Worm (Caenorhabditis elegans) whole organism, midembryonic: ENCODE data around the gene F35E8.2.

Experiments used
- T22C8.4 ChIP-seq: fragments of 200-800 bp; sonication (Bioruptor generic); IDR thresholded peaks from 2 replicates; pipeline ENCODE4 v1.3.6; 2022; ENCODE audit warnings: missing genetic modification characterization, missing compliant biosample characterization
- cog-1 ChIP-seq: sonication (generic microtip); optimal IDR thresholded peaks from 2 replicates; lab custom pipeline; 2016; ENCODE audit warnings: missing genetic modification characterization, missing compliant biosample characterization
- flt-1 ChIP-seq: fragments of 200-800 bp; sonication (Bioruptor generic); IDR thresholded peaks from 2 replicates; pipeline ENCODE4 v1.3.6; 2022; ENCODE audit warnings: missing genetic modification characterization, missing compliant biosample characterization
- klf-2 ChIP-seq: fragments of 200-800 bp; sonication (Bioruptor generic); conservative IDR thresholded peaks from 2 replicates; pipeline ENCODE4 v1.3.6; 2022; ENCODE audit warnings: missing genetic modification reagents, missing genetic modification characterization, missing compliant biosample characterization
- med-1 ChIP-seq: sonication (generic microtip); optimal IDR thresholded peaks from 2 replicates; lab custom pipeline; 2017; ENCODE audit warnings: missing genetic modification characterization, mild to moderate bottlenecking, missing compliant biosample characterization, antibody characterized with exemption, missing genetic modification reagents; ENCODE audit not compliant: insufficient read depth
- ref-1 ChIP-seq: fragments of 200-800 bp; sonication (Bioruptor generic); conservative IDR thresholded peaks from 2 replicates; pipeline ENCODE4 v1.3.6; 2022; ENCODE audit warnings: missing genetic modification reagents, missing genetic modification characterization, missing compliant biosample characterization
- tab-1 ChIP-seq: fragments of 200-800 bp; sonication (Bioruptor generic); IDR thresholded peaks from 2 replicates; pipeline ENCODE4 v1.3.6; 2022; ENCODE audit warnings: missing genetic modification characterization, missing compliant biosample characterization
- ztf-23 ChIP-seq: fragments of 200-800 bp; sonication (Bioruptor generic); IDR thresholded peaks from 2 replicates; pipeline ENCODE4 v1.3.6; 2022; ENCODE audit warnings: missing genetic modification reagents, missing genetic modification characterization, missing compliant biosample characterization
- ztf-29 ChIP-seq: fragments of 200-800 bp; sonication (Bioruptor generic); IDR thresholded peaks from 2 replicates; pipeline ENCODE4 v1.3.6; 2022; ENCODE audit warnings: missing genetic modification reagents, missing genetic modification characterization, missing compliant biosample characterization

Gene F35E8.2

DNA sequence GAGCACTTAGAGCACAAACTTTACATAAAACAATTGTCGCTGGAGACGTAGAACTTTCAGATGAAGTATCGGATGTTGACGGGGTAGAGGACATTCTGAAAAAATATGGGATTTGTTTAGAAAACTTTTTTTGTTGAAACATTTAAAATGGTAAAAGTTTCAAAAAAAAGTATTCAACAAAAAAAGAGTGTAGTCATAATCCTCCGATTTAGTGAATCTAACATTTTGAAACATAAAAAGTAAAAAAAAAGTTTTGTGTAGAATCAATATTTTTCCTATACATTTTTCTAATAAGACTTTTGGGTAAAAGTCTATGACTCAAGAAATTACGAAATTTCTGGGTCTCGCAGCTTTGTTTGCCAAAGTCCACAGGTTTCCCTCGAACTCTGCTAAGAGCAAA lies 8.8 kb upstream of the F35E8.2 start, which contains the start of gene nhr-213:
TSS of gene nhr-213 (minus strand) at position 101 of the 400 bp plus-strand sequence.
- TF ChIP-seq flt-1 (GFP tag; lab: Robert Waterston, UW) = no peak
- no peak for TF ChIP-seq T22C8.4 (GFP tag; lab: Robert Waterston, UW)
- TF ChIP-seq med-1 (GFP tag; lab: Kevin White, UChicago) = no peak
- TF ChIP-seq cog-1 = no peak
- no peak for TF ChIP-seq ztf-23 (GFP tag; lab: Robert Waterston, UW)
- TF ChIP-seq klf-2 (GFP tag; lab: Robert Waterston, UW) = no peak
- TF ChIP-seq ref-1 (GFP tag; lab: Robert Waterston, UW) = no peak
- no peak for TF ChIP-seq tab-1 (GFP tag; lab: Robert Waterston, UW)
- no peak for TF ChIP-seq ztf-29 (GFP tag; lab: Robert Waterston, UW)

DNA sequence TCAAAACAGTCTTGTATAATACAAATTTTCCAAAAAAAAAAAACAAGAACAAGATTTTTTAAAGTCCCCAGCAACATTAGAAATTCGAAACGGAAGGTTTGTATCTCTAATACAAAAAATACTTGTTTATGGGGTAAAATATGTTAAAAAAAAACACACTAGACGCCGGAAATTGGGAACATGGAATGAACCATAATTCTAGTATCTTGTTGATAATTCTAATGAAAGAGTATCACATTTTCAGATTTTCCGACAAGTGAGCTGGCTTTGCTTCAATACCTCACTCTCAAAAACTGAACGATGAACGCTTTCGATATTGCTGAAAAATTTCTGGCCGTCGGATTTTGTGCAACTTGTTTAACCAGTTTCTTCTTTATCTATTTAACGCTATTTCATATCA lies 7.8 kb upstream of the F35E8.2 start, which contains the start of gene str-60:
TSS of gene str-60 (plus strand) at position 301 of the 400 bp plus-strand sequence.
- TF ChIP-seq ztf-29 (GFP tag; lab: Robert Waterston, UW) (no peak), cog-1 (no peak), klf-2 (GFP tag; lab: Robert Waterston, UW) (no peak), ztf-23 (GFP tag; lab: Robert Waterston, UW) (no peak), tab-1 (GFP tag; lab: Robert Waterston, UW) (no peak), ref-1 (GFP tag; lab: Robert Waterston, UW) (no peak), flt-1 (GFP tag; lab: Robert Waterston, UW) (no peak), T22C8.4 (GFP tag; lab: Robert Waterston, UW) (no peak), med-1 (GFP tag; lab: Kevin White, UChicago) (no peak)

DNA sequence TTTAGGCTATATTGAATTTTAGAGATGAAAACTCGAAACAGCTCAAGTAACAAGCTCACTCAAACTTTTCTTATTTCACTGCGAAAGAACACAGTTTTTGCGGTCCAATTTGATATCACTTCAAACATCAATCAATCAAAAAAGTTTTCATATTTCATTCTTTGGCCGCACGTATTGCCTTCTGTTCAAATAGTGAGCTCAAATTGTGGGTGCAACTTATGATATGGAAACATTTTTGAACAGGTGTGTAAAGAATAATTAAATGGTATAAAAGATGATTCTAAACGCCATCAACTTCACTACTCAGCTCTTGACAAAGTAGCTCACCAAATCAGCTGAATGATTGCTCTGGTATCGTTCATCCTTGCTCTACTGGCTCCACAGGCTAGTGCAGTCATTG lies 5.8 kb upstream of the F35E8.2 start, which contains the start of gene T06C12.14:
TSS of gene T06C12.14 (plus strand) at position 301 of the 400 bp plus-strand sequence.
- TF ChIP-seq klf-2 (GFP tag; lab: Robert Waterston, UW) (no peak), ztf-23 (GFP tag; lab: Robert Waterston, UW) (no peak), tab-1 (GFP tag; lab: Robert Waterston, UW) (no peak), flt-1 (GFP tag; lab: Robert Waterston, UW) (no peak), ref-1 (GFP tag; lab: Robert Waterston, UW) (no peak), ztf-29 (GFP tag; lab: Robert Waterston, UW) (no peak), cog-1 (no peak), T22C8.4 (GFP tag; lab: Robert Waterston, UW) (no peak), med-1 (GFP tag; lab: Kevin White, UChicago) (no peak)

ce11 chrV:15900564-15900963 lies 4.9 kb upstream of the F35E8.2 start:
- TF ChIP-seq T22C8.4 (GFP tag; lab: Robert Waterston, UW) (no peak), ztf-23 (GFP tag; lab: Robert Waterston, UW) (no peak), tab-1 (GFP tag; lab: Robert Waterston, UW) (no peak), cog-1 (no peak), klf-2 (GFP tag; lab: Robert Waterston, UW) (no peak), flt-1 (GFP tag; lab: Robert Waterston, UW) (no peak), med-1 (GFP tag; lab: Kevin White, UChicago) (no peak), ref-1 (GFP tag; lab: Robert Waterston, UW) (no peak), ztf-29 (GFP tag; lab: Robert Waterston, UW) (no peak)

ce11 chrV:15911848-15912247 lies 6.4 kb downstream of the F35E8.2 start, which contains the start of gene F35E8.6:
Gene F35E8.6, plus strand, starts transcription at chrV:15912148.
- TF ChIP-seq med-1 (GFP tag; lab: Kevin White, UChicago) = no peak
- TF ChIP-seq tab-1 (GFP tag; lab: Robert Waterston, UW) = no peak
- no peak for TF ChIP-seq klf-2 (GFP tag; lab: Robert Waterston, UW)
- TF ChIP-seq cog-1 = no peak
- no peak for TF ChIP-seq T22C8.4 (GFP tag; lab: Robert Waterston, UW)
- no peak for TF ChIP-seq ztf-29 (GFP tag; lab: Robert Waterston, UW)
- TF ChIP-seq ztf-23 (GFP tag; lab: Robert Waterston, UW) = no peak
- no peak for TF ChIP-seq flt-1 (GFP tag; lab: Robert Waterston, UW)
- no peak for TF ChIP-seq ref-1 (GFP tag; lab: Robert Waterston, UW)

DNA sequence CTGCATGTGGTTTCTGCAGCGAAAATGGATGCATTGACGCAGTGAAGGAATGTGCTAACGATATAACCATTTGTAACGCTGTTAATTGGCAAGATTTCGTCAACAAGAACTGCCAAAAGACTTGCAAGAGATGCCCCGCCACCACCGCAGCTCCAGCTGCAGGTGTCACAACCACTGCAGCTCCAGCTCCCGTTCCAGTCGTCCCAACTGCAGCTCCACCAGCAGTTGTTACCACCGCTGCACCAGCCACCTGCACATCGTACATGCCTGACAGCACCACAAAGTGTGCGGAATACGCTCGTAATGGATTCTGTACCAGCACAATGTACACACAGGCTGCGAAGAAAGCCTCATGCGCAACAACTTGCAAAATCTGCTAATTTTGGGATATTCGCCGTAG lies 7.2 kb downstream of the F35E8.2 start:
- no peak for TF ChIP-seq tab-1 (GFP tag; lab: Robert Waterston, UW)
- no peak for TF ChIP-seq med-1 (GFP tag; lab: Kevin White, UChicago)
- TF ChIP-seq T22C8.4 (GFP tag; lab: Robert Waterston, UW) = no peak
- TF ChIP-seq cog-1 = no peak
- TF ChIP-seq ztf-23 (GFP tag; lab: Robert Waterston, UW) = no peak
- no peak for TF ChIP-seq flt-1 (GFP tag; lab: Robert Waterston, UW)
- TF ChIP-seq klf-2 (GFP tag; lab: Robert Waterston, UW) = no peak
- TF ChIP-seq ztf-29 (GFP tag; lab: Robert Waterston, UW) = no peak
- TF ChIP-seq ref-1 (GFP tag; lab: Robert Waterston, UW) = no peak

DNA sequence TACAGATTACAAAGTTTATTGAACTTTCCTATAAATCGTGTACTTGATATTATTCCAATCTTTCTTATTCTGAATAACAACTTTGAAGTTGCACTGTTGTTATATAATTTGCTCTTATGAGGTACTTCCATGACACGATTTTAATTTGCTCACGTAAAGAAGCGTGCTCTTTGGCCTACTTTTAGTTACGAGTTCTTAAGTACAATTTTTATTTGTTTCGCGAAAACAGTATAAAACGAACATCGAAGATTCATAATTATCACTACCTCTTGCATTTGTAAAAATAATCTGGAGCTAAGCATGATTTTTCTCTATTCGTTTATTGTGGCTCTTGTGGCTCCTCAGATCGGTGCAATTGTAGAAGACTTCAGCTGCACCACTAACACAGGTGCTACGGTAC lies 8.3 kb downstream of the F35E8.2 start, which contains the start of gene F35E8.7:
TSS of gene F35E8.7 (plus strand) at position 301 of the 400 bp plus-strand sequence.
- TF ChIP-seq ztf-29 (GFP tag; lab: Robert Waterston, UW) (no peak), cog-1 (no peak)

DNA sequence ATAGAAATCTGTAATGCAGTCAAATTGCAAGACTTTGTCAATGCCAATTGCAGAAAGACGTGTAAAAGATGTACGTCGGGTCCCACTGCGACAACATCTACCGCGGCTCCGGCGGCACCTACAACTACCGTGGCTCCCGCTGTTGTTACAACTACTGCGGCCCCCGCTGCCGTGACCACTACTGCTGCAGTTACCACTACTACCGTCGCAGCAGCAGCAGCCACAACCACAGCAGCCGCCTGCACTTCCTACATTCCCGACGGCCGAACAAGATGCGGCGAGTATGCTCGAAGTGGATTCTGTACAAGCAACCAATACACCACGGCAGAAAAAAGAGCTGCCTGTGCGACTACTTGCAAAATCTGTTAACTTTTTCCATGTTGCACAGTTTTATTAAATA lies 9.3 kb downstream of the F35E8.2 start:
- TF ChIP-seq med-1 (GFP tag; lab: Kevin White, UChicago) = no peak
- no peak for TF ChIP-seq cog-1
- no peak for TF ChIP-seq ref-1 (GFP tag; lab: Robert Waterston, UW)
- no peak for TF ChIP-seq T22C8.4 (GFP tag; lab: Robert Waterston, UW)
- TF ChIP-seq klf-2 (GFP tag; lab: Robert Waterston, UW) = no peak
- no peak for TF ChIP-seq ztf-23 (GFP tag; lab: Robert Waterston, UW)
- TF ChIP-seq flt-1 (GFP tag; lab: Robert Waterston, UW) = no peak
- TF ChIP-seq tab-1 (GFP tag; lab: Robert Waterston, UW) = no peak
- no peak for TF ChIP-seq ztf-29 (GFP tag; lab: Robert Waterston, UW)

DNA sequence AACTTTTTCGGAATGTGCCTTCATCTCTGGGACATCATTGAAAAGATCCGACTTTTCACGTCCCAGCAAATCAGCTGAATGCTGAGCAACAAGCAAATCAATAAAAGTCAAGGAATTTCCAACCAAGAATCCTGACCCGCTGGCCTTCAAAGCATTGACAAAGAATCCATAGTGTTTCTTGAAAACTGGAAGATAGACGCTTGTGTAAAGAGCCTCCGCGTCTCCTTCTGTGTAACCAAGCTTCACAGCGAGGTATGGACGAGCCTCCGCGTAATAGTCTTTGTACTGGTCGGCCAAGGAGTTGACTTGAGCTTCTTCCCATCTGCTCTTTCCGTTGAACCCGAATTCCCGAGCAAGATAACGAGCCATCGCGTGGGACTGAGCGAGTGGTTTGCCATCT lies 9.8 kb downstream of the F35E8.2 start:
- TF ChIP-seq ztf-29 (GFP tag; lab: Robert Waterston, UW) = no peak
